Fruit fly (Drosophila melanogaster): ENCODE measurements around the gene CG7394.
A peak's percentile ranks its signal among the peaks of the same experiment; 100 is the strongest.

CG7394 gene

dm6 chr3L:11582097-11582496 lies 20.3 kb downstream of the CG7394 start, which contains the start of gene CG33269:
TSS of gene CG33269 (minus strand) at chr3L:11582197.
- TF ChIP-seq CG3281 (GFP tag; optimal IDR thresholded peaks at IDR 0.05) (no peak), CG31441 (GFP tag; IDR thresholded peaks at IDR 0.05) (no peak), gce (GFP tag; IDR thresholded peaks at IDR 0.05) (no peak), CG14441 (GFP tag; IDR thresholded peaks at IDR 0.05) (no peak), bab2 (GFP tag; optimal IDR thresholded peaks at IDR 0.05) (no peak), CG18262 (tag; optimal IDR thresholded peaks at IDR 0.05) (no peak), CG3847 (GFP tag; IDR thresholded peaks at IDR 0.05) (no peak), CG11456 (GFP tag; IDR thresholded peaks at IDR 0.05) (no peak), CG2120 (GFP tag; optimal IDR thresholded peaks at IDR 0.05) (no peak), CG4404 (GFP tag; IDR thresholded peaks at IDR 0.05) (no peak), sens-2 (GFP tag; IDR thresholded peaks at IDR 0.05) (no peak), seq (GFP tag; IDR thresholded peaks at IDR 0.05) (no peak), lola (GFP tag; optimal IDR thresholded peaks at IDR 0.05) (no peak), fd102C (GFP tag; optimal IDR thresholded peaks at IDR 0.05) (no peak), CG3163 (GFP tag; optimal IDR thresholded peaks at IDR 0.05) (no peak), cato (GFP tag; optimal IDR thresholded peaks at IDR 0.05; ENCODE audit: borderline replicate concordance) (no peak), Xrp1 (GFP tag; IDR thresholded peaks at IDR 0.05) (no peak), br (optimal IDR thresholded peaks at IDR 0.05) (no peak), chif (GFP tag; optimal IDR thresholded peaks at IDR 0.05) (no peak), grau (tag; optimal IDR thresholded peaks at IDR 0.05) (no peak)

- TF ChIP-seq CG15073 (GFP tag; optimal IDR thresholded peaks at IDR 0.05) (no peak), CG3065 (GFP tag; optimal IDR thresholded peaks at IDR 0.05) (no peak), Myb (GFP tag; optimal IDR thresholded peaks at IDR 0.05) (no peak), CG9215 (GFP tag; IDR thresholded peaks at IDR 0.05) (no peak), CG9876 (GFP tag; optimal IDR thresholded peaks at IDR 0.05) (no peak), MBD-R2 (GFP tag; IDR thresholded peaks at IDR 0.05) (no peak), CG17328 (GFP tag; IDR thresholded peaks at IDR 0.05) (no peak), CG1832 (GFP tag; optimal IDR thresholded peaks at IDR 0.05) (no peak), CG4404 (GFP tag; IDR thresholded peaks at IDR 0.05) (no peak), CG7556 (GFP tag; optimal IDR thresholded peaks at IDR 0.05) (no peak), pzg (GFP tag; optimal IDR thresholded peaks at IDR 0.05) (no peak), Lpt (GFP tag; optimal IDR thresholded peaks at IDR 0.05) (no peak), Trl (optimal IDR thresholded peaks at IDR 0.05) (no peak), Trl (GFP tag; optimal IDR thresholded peaks at IDR 0.05) (no peak), Optix (GFP tag; IDR thresholded peaks at IDR 0.05) (no peak), Six4 (GFP tag; optimal IDR thresholded peaks at IDR 0.05) (no peak)
Measured at dm6 chr3L:11583964-11584363, 22.2 kb downstream of the CG7394 start, which contains the start of gene CG32086. TSS of gene CG32086 (minus strand) at chr3L:11584064.

dm6 chr3L:11586794-11587462 lies 25.1 kb downstream of the CG7394 start:
- TF ChIP-seq so (GFP tag; IDR thresholded peaks at IDR 0.05) = 0 out of 3 replicates have a peak, but pooled peaks have one; percentile 7
- no peak for TF ChIP-seq CG14860 (GFP tag; IDR thresholded peaks at IDR 0.05; ENCODE audit: partially characterized antibody)
- TF ChIP-seq sd (tag; optimal IDR thresholded peaks at IDR 0.05) = peak; percentile 5
- TF ChIP-seq CG9215 (GFP tag; IDR thresholded peaks at IDR 0.05) = 0 out of 2 replicates have a peak, but pooled peaks have one; percentile 4
- TF ChIP-seq dan (GFP tag; IDR thresholded peaks at IDR 0.05) = no peak
- no peak for TF ChIP-seq Hr39 (optimal IDR thresholded peaks at IDR 0.05)
- TF ChIP-seq Doc3 (GFP tag; IDR thresholded peaks at IDR 0.05; ENCODE audit: partially characterized antibody) = 0 out of 3 replicates have a peak, but pooled peaks have one; percentile 45
- peak; percentile 69 for TF ChIP-seq kni (GFP tag; optimal IDR thresholded peaks at IDR 0.05)
- TF ChIP-seq Eip74EF (GFP tag; optimal IDR thresholded peaks at IDR 0.05) = peak in 1 of 2 experiments; percentile 45
- peak; percentile 55; the same call in 2 of the 3 replicates for TF ChIP-seq HLH4C (GFP tag; IDR thresholded peaks at IDR 0.05; ENCODE audit: partially characterized antibody)
- no peak for TF ChIP-seq abd-A (tag; optimal IDR thresholded peaks at IDR 0.05)
- peak; percentile 68 for TF ChIP-seq D (optimal IDR thresholded peaks at IDR 0.05)
- TF ChIP-seq D (GFP tag; optimal IDR thresholded peaks at IDR 0.05) = no peak
- TF ChIP-seq CG10267 (tag; optimal IDR thresholded peaks at IDR 0.05) = no peak
- peak; percentile 88 for TF ChIP-seq CG4360 (GFP tag; IDR thresholded peaks at IDR 0.05)
- TF ChIP-seq CG11456 (GFP tag; IDR thresholded peaks at IDR 0.05) = 0 out of 3 replicates have a peak, but pooled peaks have one; percentile 56
- 0 out of 2 replicates have a peak, but pooled peaks have one; percentile 9 for TF ChIP-seq CG3847 (GFP tag; IDR thresholded peaks at IDR 0.05)
- 0 out of 2 replicates have a peak, but pooled peaks have one; percentile 21 for TF ChIP-seq inv (GFP tag; IDR thresholded peaks at IDR 0.05; ENCODE audit: partially characterized antibody)

All from whole organism, embryonic.